Worm (Caenorhabditis elegans): ENCODE measurements around the gene rol-8.

DNA sequence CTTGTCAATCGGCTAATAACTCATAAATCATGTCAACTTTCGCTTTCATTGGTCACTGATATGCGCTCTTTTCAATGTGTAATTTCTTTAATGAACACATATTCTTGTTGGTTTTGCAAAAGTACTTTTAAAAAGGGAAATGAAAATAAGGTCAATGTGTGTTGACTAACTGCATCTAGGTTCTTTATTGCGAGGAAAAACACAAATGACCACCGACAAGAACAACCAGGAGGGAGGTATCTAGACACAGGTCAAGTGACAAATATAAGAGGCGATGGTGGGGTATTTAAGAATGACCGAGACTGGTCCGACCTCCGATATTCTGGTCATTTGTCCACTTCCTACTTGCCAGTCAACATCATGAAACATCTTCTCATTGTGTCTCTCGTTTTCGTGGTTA, 47.8 kb upstream of the rol-8 start, which contains the start of gene spi-1:
- TF ChIP-seq ama-1 (optimal IDR thresholded peaks at IDR 0.05) = no peak
- no peak for TF ChIP-seq ama-1 (GFP tag; optimal IDR thresholded peaks at IDR 0.05)
- TF ChIP-seq hsf-1 (GFP tag; IDR thresholded peaks at IDR 0.05) = no peak
- no peak for TF ChIP-seq snpc-4 (GFP tag; optimal IDR thresholded peaks at IDR 0.05)
- no peak for TF ChIP-seq snpc-4 (tag; optimal IDR thresholded peaks at IDR 0.05)
- TF ChIP-seq ztf-22 (GFP tag; optimal IDR thresholded peaks at IDR 0.05) = no peak
- no peak for TF ChIP-seq ztf-25 (GFP tag; IDR thresholded peaks at IDR 0.05)
- TF ChIP-seq unc-62 (GFP tag; optimal IDR thresholded peaks at IDR 0.05) = no peak
- TF ChIP-seq let-607 (tag; optimal IDR thresholded peaks at IDR 0.05) = no peak
- TF ChIP-seq Y67H2A.10 (GFP tag; conservative IDR thresholded peaks at IDR 0.05) = no peak
- TF ChIP-seq sdz-38 (tag; optimal IDR thresholded peaks at IDR 0.05) = no peak

Data from whole organism, young adult.